Worm (Caenorhabditis elegans) whole organism, mixed stage, embryonic: ENCODE measurements around the gene B0222.1.

Experiments
- M03D4.4 ChIP-seq: sonication (generic microtip); optimal IDR thresholded peaks from 2 replicates; lab custom pipeline; 2017; ENCODE audit warnings: mild to moderate bottlenecking, missing genetic modification characterization, missing compliant biosample characterization
- blmp-1 ChIP-seq: fragments of 150-350 bp; optimal IDR thresholded peaks from 2 replicates; lab custom pipeline; 2014; ENCODE audit warnings: missing biosample characterization, missing genetic modification characterization
- ceh-39 ChIP-seq: fragments of 150-350 bp; optimal IDR thresholded peaks from 2 replicates; lab custom pipeline; 2014; ENCODE audit warnings: missing biosample characterization, missing genetic modification characterization
- ceh-43 ChIP-seq: fragments of 200-800 bp; sonication (Bioruptor generic); optimal IDR thresholded peaks from 2 replicates; lab custom pipeline; 2018; ENCODE audit warnings: mild to moderate bottlenecking, missing genetic modification characterization, moderate library complexity, missing compliant biosample characterization
- ceh-83 ChIP-seq: fragments of 200-800 bp; sonication (Bioruptor generic); optimal IDR thresholded peaks from 2 replicates; lab custom pipeline; 2018; ENCODE audit warnings: mild to moderate bottlenecking, missing genetic modification characterization, missing compliant biosample characterization
- ces-1 ChIP-seq: fragments of 150-350 bp; optimal IDR thresholded peaks from 2 replicates; lab custom pipeline; 2014; ENCODE audit warnings: missing biosample characterization, missing genetic modification reagents, missing genetic modification characterization
- cnd-1 ChIP-seq: fragments of 200-800 bp; sonication (Bioruptor generic); optimal IDR thresholded peaks from 2 replicates; lab custom pipeline; 2018; ENCODE audit warnings: mild to moderate bottlenecking, missing genetic modification characterization, missing compliant biosample characterization
- drap-1 ChIP-seq: fragments of 200-800 bp; sonication (Bioruptor generic); optimal IDR thresholded peaks from 3 replicates; lab custom pipeline; 2018; ENCODE audit warnings: mild to moderate bottlenecking, missing genetic modification characterization, missing compliant biosample characterization
- elt-1 ChIP-seq: sonication (generic microtip); optimal IDR thresholded peaks from 2 replicates; lab custom pipeline; 2017; ENCODE audit warnings: missing genetic modification characterization, mild to moderate bottlenecking, missing compliant biosample characterization, antibody characterized with exemption, moderate library complexity, borderline replicate concordance; ENCODE audit not compliant: insufficient read depth
- flh-1 ChIP-seq: fragments of 200-800 bp; sonication (Bioruptor generic); optimal IDR thresholded peaks from 2 replicates; lab custom pipeline; 2018; ENCODE audit warnings: mild to moderate bottlenecking, missing genetic modification characterization, moderate library complexity, missing compliant biosample characterization
- ham-2 ChIP-seq: fragments of 200-800 bp; sonication (Bioruptor generic); optimal IDR thresholded peaks from 2 replicates; lab custom pipeline; 2018; ENCODE audit warnings: mild to moderate bottlenecking, missing genetic modification characterization, missing compliant biosample characterization
- hlh-1 ChIP-seq: fragments of 150-350 bp; optimal IDR thresholded peaks from 2 replicates; lab custom pipeline; 2014; ENCODE audit warnings: missing biosample characterization, missing genetic modification reagents, missing genetic modification characterization
- lin-13 ChIP-seq: fragments of 150-350 bp; optimal IDR thresholded peaks from 2 replicates; lab custom pipeline; 2014; ENCODE audit warnings: missing biosample characterization, missing genetic modification characterization
- lin-32 ChIP-seq: fragments of 200-800 bp; sonication (Bioruptor generic); optimal IDR thresholded peaks from 2 replicates; lab custom pipeline; 2018; ENCODE audit warnings: mild to moderate bottlenecking, missing genetic modification characterization, missing compliant biosample characterization
- mab-5 ChIP-seq: fragments of 150-350 bp; optimal IDR thresholded peaks from 2 replicates; lab custom pipeline; 2014; ENCODE audit warnings: missing biosample characterization, missing genetic modification characterization
- mep-1 ChIP-seq: fragments of 150-350 bp; optimal IDR thresholded peaks from 2 replicates; lab custom pipeline; 2017; ENCODE audit warnings: missing biosample characterization, missing genetic modification reagents, missing genetic modification characterization, inconsistent platforms
- mls-2 ChIP-seq: sonication (generic microtip); optimal IDR thresholded peaks from 2 replicates; lab custom pipeline; 2016; ENCODE audit warnings: mild to moderate bottlenecking, missing genetic modification characterization, moderate library complexity, missing compliant biosample characterization
- nhr-12 ChIP-seq: fragments of 150-350 bp; optimal IDR thresholded peaks from 2 replicates; lab custom pipeline; 2014; ENCODE audit warnings: missing biosample characterization, missing genetic modification characterization
- nhr-2 ChIP-seq: fragments of 150-350 bp; optimal IDR thresholded peaks from 2 replicates; lab custom pipeline; 2014; ENCODE audit warnings: missing biosample characterization, missing genetic modification characterization
- nhr-237 ChIP-seq: fragments of 150-350 bp; optimal IDR thresholded peaks from 2 replicates; lab custom pipeline; 2014; ENCODE audit warnings: missing biosample characterization, missing genetic modification characterization
- nhr-28 ChIP-seq: fragments of 150-350 bp; optimal IDR thresholded peaks from 2 replicates; lab custom pipeline; 2014; ENCODE audit warnings: missing biosample characterization, missing genetic modification characterization
- nhr-76 ChIP-seq: sonication (generic microtip); optimal IDR thresholded peaks from 2 replicates; lab custom pipeline; 2017; ENCODE audit warnings: missing biosample characterization, missing genetic modification characterization
- pha-4 ChIP-seq: fragments of 150-350 bp; optimal IDR thresholded peaks from 2 replicates; lab custom pipeline; 2018; ENCODE audit warnings: missing biosample characterization, missing genetic modification reagents, missing genetic modification characterization
- sem-2 ChIP-seq: fragments of 200-800 bp; sonication (Bioruptor generic); optimal IDR thresholded peaks from 2 replicates; lab custom pipeline; 2018; ENCODE audit warnings: mild to moderate bottlenecking, missing genetic modification characterization, missing compliant biosample characterization
- snpc-4 ChIP-seq: fragments of 150-350 bp; optimal IDR thresholded peaks from 2 replicates; lab custom pipeline; 2014; ENCODE audit warnings: missing biosample characterization, missing genetic modification characterization
- sptf-1 ChIP-seq: sonication (generic microtip); optimal IDR thresholded peaks from 2 replicates; lab custom pipeline; 2017; ENCODE audit warnings: mild to moderate bottlenecking, missing genetic modification characterization, moderate library complexity, missing compliant biosample characterization
- tbx-8 ChIP-seq: fragments of 200-800 bp; sonication (Bioruptor generic); optimal IDR thresholded peaks from 2 replicates; lab custom pipeline; 2018; ENCODE audit warnings: mild to moderate bottlenecking, missing genetic modification characterization, moderate library complexity, missing compliant biosample characterization
- unc-120 ChIP-seq: sonication (generic microtip); optimal IDR thresholded peaks from 2 replicates; lab custom pipeline; 2017; ENCODE audit warnings: missing genetic modification characterization, missing compliant biosample characterization; ENCODE audit not compliant: poor library complexity, severe bottlenecking
- unc-62 ChIP-seq: fragments of 150-350 bp; optimal IDR thresholded peaks from 2 replicates; lab custom pipeline; 2014; ENCODE audit warnings: missing biosample characterization, missing genetic modification reagents, missing genetic modification characterization
- zip-8 ChIP-seq: fragments of 150-350 bp; optimal IDR thresholded peaks from 2 replicates; lab custom pipeline; 2014; ENCODE audit warnings: missing biosample characterization, missing genetic modification characterization
- ztf-11 ChIP-seq: fragments of 150-350 bp; optimal IDR thresholded peaks from 2 replicates; lab custom pipeline; 2014; ENCODE audit warnings: missing biosample characterization, missing genetic modification characterization

The B0222.1 gene

ce11 chrV:9152339-9152738, 18.3 kb downstream of the B0222.1 start:
- TF ChIP-seq mab-5 (tag; lab: Kevin White, UChicago) = no peak
- no peak for TF ChIP-seq flh-1 (GFP tag; lab: Kevin White, UChicago)
- TF ChIP-seq, all 35 proteins: peak for 0

DNA sequence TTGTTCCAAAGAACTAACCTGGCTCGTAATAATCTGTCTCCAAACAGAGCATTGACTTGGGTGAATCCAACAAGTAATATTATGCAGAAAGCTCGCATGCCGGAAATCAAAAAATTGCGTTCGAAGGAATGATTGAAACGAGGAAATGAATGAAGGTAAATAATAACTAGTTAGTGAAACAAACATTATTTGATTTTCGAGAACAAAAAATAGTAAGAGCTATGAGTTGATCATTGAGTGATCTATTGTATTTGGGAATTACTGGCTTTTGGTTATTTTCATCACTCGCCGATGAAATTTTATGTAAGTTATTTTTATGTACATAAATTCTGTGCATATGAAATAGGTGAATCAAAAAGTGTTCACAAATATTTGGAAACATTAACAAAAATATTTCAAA, 20.7 kb downstream of the B0222.1 start, which contains the start of gene B0222.5:
Gene B0222.5, minus strand, starts transcription at position 101 of the 400 bp plus-strand sequence.
- TF ChIP-seq M03D4.4 (tag; lab: Kevin White, UChicago) = no peak
- TF ChIP-seq blmp-1 (tag; lab: Kevin White, UChicago) = no peak
- no peak for TF ChIP-seq tbx-8 (GFP tag; lab: Kevin White, UChicago)
- no peak for TF ChIP-seq sptf-1 (tag; lab: Kevin White, UChicago)

ce11 chrV:9155616-9156015, 21.6 kb downstream of the B0222.1 start:
- TF ChIP-seq ceh-83 (GFP tag; lab: Kevin White, UChicago) = no peak
- no peak for TF ChIP-seq ceh-39
- no peak for TF ChIP-seq zip-8 (tag; lab: Kevin White, UChicago)
- no peak for TF ChIP-seq nhr-2
- TF ChIP-seq hlh-1 (tag; lab: Kevin White, UChicago) = no peak
- TF ChIP-seq cnd-1 (tag; lab: Kevin White, UChicago) = no peak
- no peak for TF ChIP-seq ham-2 (GFP tag; lab: Kevin White, UChicago)
- no peak for TF ChIP-seq lin-32
- TF ChIP-seq nhr-237 (tag; lab: Kevin White, UChicago) = no peak
- TF ChIP-seq unc-62 (GFP tag; lab: Kevin White, UChicago) = no peak
- TF ChIP-seq mep-1 (tag; lab: Kevin White, UChicago) = no peak
- TF ChIP-seq pha-4 (tag; lab: Kevin White, UChicago) = no peak
- TF ChIP-seq snpc-4 = no peak

DNA sequence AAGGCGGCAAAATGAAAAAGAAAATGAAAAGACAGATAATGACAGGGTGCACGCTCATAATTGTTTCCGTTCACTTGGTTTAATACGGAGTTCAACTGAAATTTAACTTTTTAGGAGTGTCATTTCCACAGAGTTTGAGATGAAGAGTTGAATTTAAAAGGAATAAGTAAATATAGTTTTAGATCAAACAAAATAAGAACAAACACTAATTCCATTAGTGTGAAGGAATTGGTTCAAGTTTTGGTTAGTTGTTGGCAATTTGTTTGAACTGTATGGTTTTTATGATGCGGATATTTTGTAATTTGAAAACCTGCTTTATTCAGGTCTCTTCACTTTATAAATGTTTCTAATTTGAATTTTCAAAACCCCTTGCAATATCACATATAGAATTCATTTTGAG, 22.6 kb downstream of the B0222.1 start, which contains the start of gene B0222.15:
Gene B0222.15, minus strand, starts transcription at position 101 of the 400 bp plus-strand sequence.
- no peak for TF ChIP-seq cnd-1 (tag; lab: Kevin White, UChicago)
- no peak for TF ChIP-seq nhr-76 (tag; lab: Kevin White, UChicago)
- no peak for TF ChIP-seq nhr-237 (tag; lab: Kevin White, UChicago)
- no peak for TF ChIP-seq elt-1
- TF ChIP-seq snpc-4 = no peak

ce11 chrV:9157597-9157996, 23.5 kb downstream of the B0222.1 start:
- no peak for TF ChIP-seq nhr-237 (tag; lab: Kevin White, UChicago)
- TF ChIP-seq ces-1 (GFP tag; lab: Kevin White, UChicago) = peak; percentile 86

ce11 chrV:9160224-9160886, 26.3 kb downstream of the B0222.1 start, which contains the start of gene col-144:
Gene col-144 (minus strand): TSS chrV:9160642.
- TF ChIP-seq ceh-83 (GFP tag; lab: Kevin White, UChicago) = no peak
- no peak for TF ChIP-seq tbx-8 (GFP tag; lab: Kevin White, UChicago)
- TF ChIP-seq lin-32 = no peak
- TF ChIP-seq snpc-4 = no peak

DNA sequence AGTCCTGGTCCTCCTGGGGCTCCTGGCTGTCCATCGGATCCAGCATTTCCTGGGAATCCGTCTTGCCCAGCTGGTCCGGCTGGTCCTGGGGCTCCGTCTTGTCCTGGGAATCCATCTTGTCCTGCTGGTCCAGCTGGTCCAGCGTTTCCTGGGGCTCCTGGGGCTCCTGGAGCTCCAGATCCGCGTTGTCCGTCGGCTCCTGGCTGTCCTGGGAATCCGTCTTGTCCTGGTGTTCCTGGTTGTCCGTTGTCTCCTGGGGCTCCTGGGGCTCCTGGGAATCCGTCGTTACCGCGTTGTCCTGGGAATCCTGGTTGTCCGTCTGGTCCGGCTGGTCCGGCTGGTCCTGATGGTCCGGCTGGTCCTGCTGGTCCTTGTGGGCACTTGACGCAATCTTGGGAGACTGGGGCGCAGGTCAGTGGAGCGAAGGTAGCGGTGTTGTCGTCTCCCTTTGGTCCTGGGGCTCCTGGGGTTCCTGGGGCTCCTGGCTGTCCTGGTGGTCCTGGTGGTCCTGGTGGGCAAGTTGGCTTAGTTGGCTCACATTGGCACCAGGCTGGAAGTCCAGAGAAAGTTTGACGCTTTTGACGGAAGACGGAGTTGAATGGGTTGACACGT, 28.2 kb downstream of the B0222.1 start:
- TF ChIP-seq hlh-1 (tag; lab: Kevin White, UChicago) (no peak), nhr-76 (tag; lab: Kevin White, UChicago) (no peak), nhr-237 (tag; lab: Kevin White, UChicago) (no peak), cnd-1 (tag; lab: Kevin White, UChicago) (no peak), unc-120 (tag; lab: Kevin White, UChicago) (no peak), mep-1 (tag; lab: Kevin White, UChicago) (no peak), mls-2 (tag; lab: Kevin White, UChicago) (no peak), sem-2 (no peak), blmp-1 (tag; lab: Kevin White, UChicago) (no peak), drap-1 (GFP tag; lab: Kevin White, UChicago) (no peak), lin-13 (no peak), snpc-4 (no peak), M03D4.4 (tag; lab: Kevin White, UChicago) (no peak), ztf-11 (tag; lab: Kevin White, UChicago) (no peak), unc-62 (GFP tag; lab: Kevin White, UChicago) (no peak), ceh-43 (GFP tag; lab: Kevin White, UChicago) (no peak), nhr-12 (no peak), ceh-39 (no peak), nhr-28 (no peak), ces-1 (GFP tag; lab: Kevin White, UChicago) (no peak)
